Worm (Caenorhabditis elegans): ENCODE measurements around the gene F42A6.2.

ce11 chrIV:3349977-3350580, 8.8 kb downstream of the F42A6.2 start, which contains the start of gene elks-1:
- TF ChIP-seq cog-1 (tag; optimal IDR thresholded peaks at IDR 0.05), result no peak
- no peak for TF ChIP-seq flt-1 (GFP tag; IDR thresholded peaks at IDR 0.05)
- no peak for TF ChIP-seq ztf-29 (GFP tag; IDR thresholded peaks at IDR 0.05)
- no peak for TF ChIP-seq tab-1 (GFP tag; IDR thresholded peaks at IDR 0.05)

Data from whole organism, midembryonic.